Worm (Caenorhabditis elegans) whole organism, L3 larva: ENCODE measurements around the gene F07E5.8.

Experiments used
- elt-3 ChIP-seq, 3 experiments: fragments of 150-350 bp in 1 of 3; sonication (generic microtip) in 2 of 3; optimal IDR thresholded peaks; 2 replicates in 2 of 3; 4 replicates in 1 of 3; lab custom pipeline; 2014 to 2017; ENCODE audit warnings: missing biosample characterization in 3 of 3, missing genetic modification characterization in 3 of 3
- unc-62 ChIP-seq: fragments of 150-350 bp; sonication (generic microtip); optimal IDR thresholded peaks from 4 replicates; lab custom pipeline; 2014; ENCODE audit warnings: missing biosample characterization, missing genetic modification reagents, missing genetic modification characterization

- TF ChIP-seq unc-62 (no peak), elt-3 (tag; optimal IDR thresholded peaks at IDR 0.05; lab: Kevin White, UChicago) (no peak)
These were observed 4.0 kb downstream of the F07E5.8 start, which contains the start of gene F07E5.7 for ce11 chrII:2071429-2071828.
